Fruit fly (Drosophila melanogaster): ENCODE results near the gene Ugt37A1.

Ugt37A1 gene

DNA sequence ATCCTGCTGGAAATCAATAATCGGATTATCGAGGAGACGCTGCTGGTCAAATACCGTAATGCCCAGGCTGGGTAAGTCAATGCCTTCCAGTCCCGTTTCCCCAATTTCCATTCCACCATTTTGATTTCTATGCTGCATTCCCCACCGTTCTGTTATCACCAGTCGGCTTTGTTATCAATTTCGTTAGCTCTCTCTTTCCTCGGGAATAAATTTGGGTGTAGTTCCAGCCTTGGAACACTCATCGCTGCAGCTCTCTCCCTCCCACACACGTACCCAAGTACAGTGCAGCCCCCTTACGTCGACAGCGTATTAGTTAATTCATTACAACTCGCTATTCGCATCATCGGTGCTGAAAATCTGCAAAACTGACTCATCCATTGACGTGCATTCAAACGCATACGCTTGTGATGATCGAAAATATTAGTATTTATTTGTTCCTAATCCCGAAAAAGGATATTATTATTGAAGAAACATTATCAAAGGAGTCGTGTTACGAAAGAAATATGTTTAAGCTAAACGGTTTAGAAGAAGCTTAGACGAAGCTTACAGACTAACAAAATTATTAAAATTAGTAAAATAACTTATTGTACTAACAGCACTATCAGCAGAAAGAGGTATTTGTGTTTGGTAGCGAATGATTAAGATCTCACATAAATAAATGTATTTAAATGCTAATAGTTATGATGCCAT lies 43.8 kb upstream of the Ugt37A1 start (continued):
- TF ChIP-seq CG18599 (GFP tag; optimal IDR thresholded peaks at IDR 0.05) (peak; percentile 30), crol (GFP tag; IDR thresholded peaks at IDR 0.05) (peak; percentile 87), HLH54F (GFP tag; optimal IDR thresholded peaks at IDR 0.05) (peak; percentile 16), CG2199 (GFP tag; IDR thresholded peaks at IDR 0.05) (0 out of 3 replicates have a peak, but pooled peaks have one; percentile 25), B-H2 (GFP tag; optimal IDR thresholded peaks at IDR 0.05) (no peak), gem (tag; optimal IDR thresholded peaks at IDR 0.05) (no peak), sr (GFP tag; IDR thresholded peaks at IDR 0.05) (peak; percentile 60; the same call in 2 of the 3 replicates), GATAe (GFP tag; conservative IDR thresholded peaks at IDR 0.05) (peak; percentile 80), Sox100B (GFP tag; optimal IDR thresholded peaks at IDR 0.05) (peak; percentile 22), Rfx (GFP tag; IDR thresholded peaks at IDR 0.05) (peak; percentile 64), mam (GFP tag; optimal IDR thresholded peaks at IDR 0.05) (peak; percentile 13), Hr3 (GFP tag; optimal IDR thresholded peaks at IDR 0.05) (no peak), CG17385 (GFP tag; optimal IDR thresholded peaks at IDR 0.05) (peak; percentile 68), sisA (GFP tag; IDR thresholded peaks at IDR 0.05) (no peak), ci (GFP tag; IDR thresholded peaks at IDR 0.05) (peak; percentile 52; the same call in 1 of the 3 replicates), CG9797 (GFP tag; optimal IDR thresholded peaks at IDR 0.05) (no peak), az2 (GFP tag; optimal IDR thresholded peaks at IDR 0.05) (peak; percentile 13), pho (GFP tag; optimal IDR thresholded peaks at IDR 0.05) (no peak), dysf (GFP tag; IDR thresholded peaks at IDR 0.05) (peak; percentile 21; the same call in 1 of the 3 replicates), CG31224 (GFP tag; IDR thresholded peaks at IDR 0.05) (no peak), CG4424 (GFP tag; optimal IDR thresholded peaks at IDR 0.05) (peak; percentile 5)

DNA sequence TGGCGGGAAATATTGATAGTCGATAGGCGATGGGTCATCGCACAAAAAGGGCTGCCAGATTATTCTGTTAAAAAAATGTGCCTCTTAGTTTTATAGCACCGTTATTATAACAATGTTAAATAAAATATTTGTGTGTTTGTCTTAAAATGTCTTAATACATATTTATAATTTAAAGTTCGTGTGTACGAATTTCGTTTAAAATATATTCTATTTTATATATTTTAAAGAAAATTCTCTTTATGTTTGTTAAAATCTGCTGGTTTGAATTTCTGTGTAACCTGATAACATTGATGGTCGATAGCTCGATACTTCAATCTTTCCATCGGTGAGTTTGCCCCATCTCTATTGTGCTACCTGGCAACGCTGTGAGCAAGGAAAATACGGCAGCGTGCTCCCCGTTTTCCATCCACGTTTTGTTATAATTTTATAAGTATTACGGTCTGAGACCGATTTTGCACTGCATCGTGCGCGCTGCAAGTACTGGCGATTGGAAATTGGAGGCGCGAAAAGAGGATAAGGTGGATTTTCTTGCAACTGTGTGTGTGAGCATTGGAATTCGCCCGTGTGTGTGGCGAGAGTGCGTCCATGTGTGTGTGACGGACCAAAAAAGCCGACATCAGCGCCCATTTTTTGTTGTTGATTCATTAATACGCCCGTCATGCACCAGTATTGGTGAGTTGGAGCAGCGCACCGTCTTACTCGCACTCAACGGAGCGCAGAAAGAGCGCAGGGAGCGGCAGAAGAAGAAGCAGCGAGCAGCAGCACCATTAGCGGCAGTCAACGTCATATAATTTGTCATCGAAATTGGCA lies 43.1 kb upstream of the Ugt37A1 start, which contains the start of the genes CG10949 and Arpc2:
TSS of gene CG10949 (minus strand) at position 165 of the 810 bp plus-strand sequence.
TSS of gene Arpc2 (plus strand) at position 304 of the 810 bp plus-strand sequence.
- TF ChIP-seq CG4730 (GFP tag; IDR thresholded peaks at IDR 0.05) (peak; percentile 39; the same call in 1 of the 2 replicates), B-H2 (GFP tag; optimal IDR thresholded peaks at IDR 0.05) (peak; percentile 61), Doc3 (GFP tag; IDR thresholded peaks at IDR 0.05; ENCODE audit: partially characterized antibody) (peak; percentile 39; the same call in 1 of the 3 replicates), Oli (tag; optimal IDR thresholded peaks at IDR 0.05) (peak; percentile 39), stc (GFP tag; IDR thresholded peaks at IDR 0.05) (peak; percentile 38; the same call in 1 of the 2 replicates), dm (GFP tag; optimal IDR thresholded peaks at IDR 0.05) (peak; percentile 83), repo (GFP tag; optimal IDR thresholded peaks at IDR 0.05) (no peak), sisA (GFP tag; IDR thresholded peaks at IDR 0.05) (peak; percentile 11; the same call in 1 of the 2 replicates), Gsc (GFP tag; IDR thresholded peaks at IDR 0.05) (no peak), unc-4 (GFP tag; IDR thresholded peaks at IDR 0.05; ENCODE audit: partially characterized antibody) (peak; percentile 66), Aef1 (GFP tag; IDR thresholded peaks at IDR 0.05) (0 out of 3 replicates have a peak, but pooled peaks have one; percentile 10), Myb (GFP tag; optimal IDR thresholded peaks at IDR 0.05) (no peak), tio (GFP tag; optimal IDR thresholded peaks at IDR 0.05) (peak; percentile 42), Hr78 (GFP tag; optimal IDR thresholded peaks at IDR 0.05) (no peak), esg (GFP tag; conservative IDR thresholded peaks at IDR 0.05) (no peak), fd102C (GFP tag; optimal IDR thresholded peaks at IDR 0.05) (no peak), CG8944 (GFP tag; optimal IDR thresholded peaks at IDR 0.05) (no peak), lilli (GFP tag; optimal IDR thresholded peaks at IDR 0.05) (peak; percentile 64), CG10654 (GFP tag; optimal IDR thresholded peaks at IDR 0.05) (peak; percentile 47), PHDP (tag; optimal IDR thresholded peaks at IDR 0.05) (peak; percentile 57), CG17829 (tag; optimal IDR thresholded peaks at IDR 0.05) (peak; percentile 73), CHES-1-like (GFP tag; optimal IDR thresholded peaks at IDR 0.05) (no peak), CG9876 (GFP tag; optimal IDR thresholded peaks at IDR 0.05) (no peak), Sry-δ (GFP tag; optimal IDR thresholded peaks at IDR 0.05) (peak; percentile 84), CG32772 (GFP tag; IDR thresholded peaks at IDR 0.05) (peak; percentile 33; the same call in 1 of the 2 replicates), CG18619 (GFP tag; optimal IDR thresholded peaks at IDR 0.05) (peak; percentile 38), ind (GFP tag; optimal IDR thresholded peaks at IDR 0.05) (peak; percentile 56), Atf6 (GFP tag; IDR thresholded peaks at IDR 0.05) (no peak), row (GFP tag; IDR thresholded peaks at IDR 0.05) (peak; percentile 86)

All from whole organism, embryonic.